Worm (Caenorhabditis elegans) whole organism, L4/young adult: ENCODE data around the gene Y50D4C.12.

Source experiments
- W03F9.2 ChIP-seq: fragments of 150-350 bp; optimal IDR thresholded peaks from 2 replicates; lab custom pipeline; 2014; ENCODE audit warnings: missing biosample characterization, missing genetic modification characterization
- dao-5 ChIP-seq: sonication (generic microtip); optimal IDR thresholded peaks from 2 replicates; lab custom pipeline; 2016; ENCODE audit warnings: missing genotype, missing genetic modification characterization, moderate library complexity, missing compliant biosample characterization
- him-1 ChIP-seq: sonication (generic microtip); optimal IDR thresholded peaks from 2 replicates; lab custom pipeline; 2016; ENCODE audit warnings: missing genotype, missing genetic modification reagents, missing genetic modification characterization, missing compliant biosample characterization

DNA sequence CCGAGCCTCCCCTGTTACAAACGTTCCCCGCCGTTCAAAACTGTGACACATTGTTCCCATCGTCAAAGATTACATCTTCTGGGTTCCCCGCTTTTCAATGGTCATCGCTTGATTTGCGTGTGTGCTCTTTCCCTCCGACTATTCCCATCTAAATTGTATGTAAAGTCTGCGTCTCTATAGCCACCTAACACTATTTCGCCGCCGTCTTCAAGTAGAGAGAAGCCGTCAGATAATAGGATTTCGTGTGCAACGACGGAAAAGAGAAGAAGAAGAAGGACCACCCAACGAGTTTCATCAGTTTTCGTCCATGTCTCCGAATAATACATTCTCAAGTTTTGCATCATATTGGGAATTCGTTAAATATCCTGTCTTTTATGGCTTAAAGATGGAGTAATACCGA lies 16.2 kb upstream of the Y50D4C.12 start:
- TF ChIP-seq dao-5 (tag; lab: Kevin White, UChicago) = no peak
- no peak for TF ChIP-seq him-1 (tag; lab: Kevin White, UChicago)
- no peak for TF ChIP-seq W03F9.2 (tag; lab: Kevin White, UChicago)
